Worm (Caenorhabditis elegans) whole organism, L1 larva: ENCODE data around the gene C09H5.7.
A peak's percentile ranks its signal among the peaks of the same experiment; 100 is the strongest.

Source experiments
- C16A3.4 ChIP-seq: fragments of 150-350 bp; optimal IDR thresholded peaks from 2 replicates; lab custom pipeline; 2014; ENCODE audit warnings: missing biosample characterization, missing genetic modification characterization
- C34B4.2 ChIP-seq: sonication (generic microtip); optimal IDR thresholded peaks from 2 replicates; lab custom pipeline; 2017; ENCODE audit warnings: mild to moderate bottlenecking, missing genetic modification characterization, missing compliant biosample characterization
- aha-1 ChIP-seq: fragments of 150-350 bp; optimal IDR thresholded peaks from 2 replicates; lab custom pipeline; 2014; ENCODE audit warnings: missing biosample characterization, missing genetic modification characterization
- ama-1 ChIP-seq: fragments of 150-350 bp; optimal IDR thresholded peaks from 2 replicates; lab custom pipeline; 2014
- blmp-1 ChIP-seq: fragments of 150-350 bp; optimal IDR thresholded peaks from 2 replicates; lab custom pipeline; 2014; ENCODE audit warnings: missing biosample characterization, missing genetic modification characterization
- ceh-63 ChIP-seq: fragments of 200-800 bp; sonication (Bioruptor generic); optimal IDR thresholded peaks from 2 replicates; lab custom pipeline; 2018; ENCODE audit warnings: mild to moderate bottlenecking, missing genetic modification characterization, missing compliant biosample characterization
- dpl-1 ChIP-seq, 3 experiments: fragments of 150-350 bp in 2 of 3; sonication (generic microtip) in 1 of 3; optimal IDR thresholded peaks; 2 replicates each; lab custom pipeline; 2014 to 2017; ENCODE audit warnings: missing biosample characterization in 3 of 3, missing genetic modification characterization in 3 of 3, missing genetic modification reagents in 3 of 3
- dsc-1 ChIP-seq: sonication (generic microtip); optimal IDR thresholded peaks from 2 replicates; lab custom pipeline; 2016; ENCODE audit warnings: mild to moderate bottlenecking, missing genetic modification characterization, missing compliant biosample characterization
- efl-1 ChIP-seq, 4 experiments: fragments of 150-350 bp; optimal IDR thresholded peaks in 3 of 4; peaks in 1 of 4; 1 replicate in 1 of 4; 2 replicates in 3 of 4; lab custom pipeline; 2014; ENCODE audit warnings: missing biosample characterization in 2 of 4, missing genetic modification characterization in 2 of 4, missing genetic modification reagents in 2 of 4
- elt-3 ChIP-seq, 6 experiments: fragments of 150-350 bp in 1 of 6; sonication (generic microtip); optimal IDR thresholded peaks; 2 replicates each; lab custom pipeline; 2017 to 2018; ENCODE audit warnings: missing biosample characterization in 6 of 6, missing genetic modification characterization in 6 of 6, inconsistent platforms in 1 of 6
- fkh-10 ChIP-seq: sonication (generic microtip); optimal IDR thresholded peaks from 2 replicates; lab custom pipeline; 2017; ENCODE audit warnings: missing biosample characterization, missing genetic modification reagents, missing genetic modification characterization
- fkh-4 ChIP-seq: sonication (generic microtip); optimal IDR thresholded peaks from 2 replicates; lab custom pipeline; 2016; ENCODE audit warnings: missing compliant biosample characterization, missing genetic modification characterization, borderline replicate concordance
- fkh-8 ChIP-seq: sonication (generic microtip); optimal IDR thresholded peaks from 2 replicates; lab custom pipeline; 2016; ENCODE audit warnings: mild to moderate bottlenecking, missing genetic modification characterization, missing compliant biosample characterization
- grh-1 ChIP-seq: fragments of 200-800 bp; sonication (Bioruptor generic); IDR thresholded peaks from 2 replicates; pipeline ENCODE4 v1.3.6; 2022; ENCODE audit warnings: missing genetic modification reagents, missing genetic modification characterization, missing compliant biosample characterization
- hlh-17 ChIP-seq: fragments of 200-800 bp; sonication (Bioruptor generic); optimal IDR thresholded peaks from 2 replicates; lab custom pipeline; 2018; ENCODE audit warnings: missing genetic modification characterization, mild to moderate bottlenecking, missing compliant biosample characterization, moderate library complexity, borderline replicate concordance
- hlh-4 ChIP-seq: sonication (generic microtip); optimal IDR thresholded peaks from 2 replicates; lab custom pipeline; 2016; ENCODE audit warnings: mild to moderate bottlenecking, missing genetic modification characterization, missing compliant biosample characterization
- hpl-2 ChIP-seq: fragments of 150-350 bp; optimal IDR thresholded peaks from 2 replicates; lab custom pipeline; 2014; ENCODE audit warnings: missing biosample characterization, missing genetic modification reagents, missing genetic modification characterization
- irx-1 ChIP-seq: sonication (generic microtip); optimal IDR thresholded peaks from 2 replicates; lab custom pipeline; 2016; ENCODE audit warnings: missing genetic modification characterization, missing compliant biosample characterization
- isw-1 ChIP-seq: fragments of 200-800 bp; sonication (Bioruptor generic); IDR thresholded peaks from 2 replicates; pipeline ENCODE4 v1.3.6; 2022; ENCODE audit warnings: missing genetic modification characterization, missing compliant biosample characterization
- jun-1 ChIP-seq: fragments of 150-350 bp; optimal IDR thresholded peaks from 2 replicates; lab custom pipeline; 2014; ENCODE audit warnings: missing biosample characterization, missing genetic modification reagents, missing genetic modification characterization
- lin-15B ChIP-seq: fragments of 150-350 bp; sonication (generic microtip); optimal IDR thresholded peaks from 3 replicates; lab custom pipeline; 2014; ENCODE audit warnings: missing biosample characterization, missing genetic modification characterization
- lin-35 ChIP-seq, 2 experiments: fragments of 150-350 bp; optimal IDR thresholded peaks; 2 replicates each; lab custom pipeline; 2014; ENCODE audit warnings: missing biosample characterization in 2 of 2, missing genetic modification characterization in 2 of 2, missing genetic modification reagents in 2 of 2
- lin-39 ChIP-seq: fragments of 150-350 bp; optimal IDR thresholded peaks from 2 replicates; lab custom pipeline; 2014; ENCODE audit warnings: missing biosample characterization, missing genetic modification reagents, missing genetic modification characterization
- nhr-11 ChIP-seq: fragments of 150-350 bp; optimal IDR thresholded peaks from 2 replicates; lab custom pipeline; 2014; ENCODE audit warnings: missing biosample characterization, missing genetic modification characterization
- nhr-20 ChIP-seq: sonication (generic microtip); optimal IDR thresholded peaks from 2 replicates; lab custom pipeline; 2016; ENCODE audit warnings: mild to moderate bottlenecking, missing genetic modification characterization, missing compliant biosample characterization
- nhr-47 ChIP-seq: sonication (generic microtip); optimal IDR thresholded peaks from 2 replicates; lab custom pipeline; 2016; ENCODE audit warnings: mild to moderate bottlenecking, missing genetic modification characterization, moderate library complexity, missing compliant biosample characterization
- nhr-76 ChIP-seq: sonication (generic microtip); optimal IDR thresholded peaks from 2 replicates; lab custom pipeline; 2017; ENCODE audit warnings: missing biosample characterization, missing genetic modification characterization
- nhr-90 ChIP-seq: sonication (generic microtip); optimal IDR thresholded peaks from 2 replicates; lab custom pipeline; 2016; ENCODE audit warnings: mild to moderate bottlenecking, missing genetic modification characterization, missing compliant biosample characterization; ENCODE audit not compliant: poor library complexity
- rnt-1 ChIP-seq: sonication (generic microtip); optimal IDR thresholded peaks from 2 replicates; lab custom pipeline; 2016; ENCODE audit warnings: mild to moderate bottlenecking, missing genetic modification characterization, moderate library complexity, missing compliant biosample characterization
- skn-1 ChIP-seq: fragments of 150-350 bp; optimal IDR thresholded peaks from 2 replicates; lab custom pipeline; 2014; ENCODE audit warnings: missing biosample characterization, missing genetic modification characterization
- sox-4 ChIP-seq: sonication (generic microtip); optimal IDR thresholded peaks from 2 replicates; lab custom pipeline; 2016; ENCODE audit warnings: missing genetic modification characterization, missing compliant biosample characterization
- sup-37 ChIP-seq: fragments of 200-800 bp; sonication (Bioruptor generic); optimal IDR thresholded peaks from 2 replicates; lab custom pipeline; 2018; ENCODE audit warnings: mild to moderate bottlenecking, missing genetic modification characterization, missing compliant biosample characterization
- tbx-2 ChIP-seq: sonication (generic microtip); optimal IDR thresholded peaks from 2 replicates; lab custom pipeline; 2016; ENCODE audit warnings: missing genetic modification characterization, missing compliant biosample characterization
- tlp-1 ChIP-seq: fragments of 150-350 bp; optimal IDR thresholded peaks from 2 replicates; lab custom pipeline; 2014; ENCODE audit warnings: missing biosample characterization, missing genetic modification characterization
- unc-30 ChIP-seq: sonication (generic microtip); optimal IDR thresholded peaks from 2 replicates; lab custom pipeline; 2017; ENCODE audit warnings: missing biosample characterization, missing genetic modification characterization
- unc-98 ChIP-seq: fragments of 200-800 bp; sonication (Bioruptor generic); IDR thresholded peaks from 2 replicates; pipeline ENCODE4 v1.3.6; 2022; ENCODE audit warnings: missing genetic modification characterization, missing compliant biosample characterization
- xbp-1 ChIP-seq: sonication (generic microtip); optimal IDR thresholded peaks from 2 replicates; lab custom pipeline; 2016; ENCODE audit warnings: missing genetic modification characterization, missing compliant biosample characterization

Gene C09H5.7

ce11 chrV:8108670-8109069 lies 23.6 kb upstream of the C09H5.7 start, which contains the start of gene myo-5:
Gene myo-5, plus strand, starts transcription at chrV:8108970.
- TF ChIP-seq efl-1 (optimal IDR thresholded peaks at IDR 0.05; lab: Kevin White, UChicago), result no peak
- peak in 1 of 2 experiments; percentile 15 for TF ChIP-seq efl-1 (GFP tag; optimal IDR thresholded peaks at IDR 0.05 in 1 of 2; lab: Kevin White, UChicago)
- no peak for TF ChIP-seq lin-39 (tag; lab: Kevin White, UChicago)

DNA sequence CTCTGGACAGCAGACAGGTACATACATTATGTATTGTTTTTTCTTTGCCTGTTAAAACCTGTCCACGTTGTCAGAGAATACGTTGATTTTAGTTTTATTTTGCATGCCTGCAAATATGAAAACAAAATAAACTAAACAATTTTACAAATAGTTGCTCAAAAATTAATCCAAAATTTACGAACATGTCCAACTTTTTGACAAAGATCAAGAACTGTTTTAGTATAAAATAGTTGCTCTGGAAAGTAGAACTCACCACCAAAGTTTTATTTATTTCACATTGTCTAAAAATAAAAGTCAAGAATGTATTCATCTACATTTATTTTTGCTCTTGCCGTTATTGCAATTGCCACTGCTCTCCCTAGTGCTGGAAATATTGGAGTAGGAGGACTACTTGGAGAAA lies 19.4 kb upstream of the C09H5.7 start, which contains the start of gene srlf-16:
Gene srlf-16 (plus strand): TSS at position 301 of the 400 bp plus-strand sequence.
- no peak for TF ChIP-seq C34B4.2 (tag; lab: Kevin White, UChicago)
- TF ChIP-seq tlp-1 (tag; lab: Kevin White, UChicago), result no peak
- TF ChIP-seq sup-37, result no peak
- TF ChIP-seq isw-1 (GFP tag; lab: Robert Waterston, UW), result no peak
- TF ChIP-seq nhr-11 (tag; lab: Kevin White, UChicago), result no peak
- TF ChIP-seq dsc-1 (tag; lab: Kevin White, UChicago), result no peak
- no peak for TF ChIP-seq unc-98
- TF ChIP-seq skn-1 (tag; lab: Kevin White, UChicago), result no peak
- no peak for TF ChIP-seq tbx-2 (tag; lab: Kevin White, UChicago)
- TF ChIP-seq jun-1 (tag; lab: Kevin White, UChicago), result no peak
- TF ChIP-seq nhr-76 (tag; lab: Kevin White, UChicago), result no peak
- TF ChIP-seq blmp-1 (tag; lab: Kevin White, UChicago), result no peak
- TF ChIP-seq hpl-2 (GFP tag; lab: Kevin White, UChicago), result no peak

DNA sequence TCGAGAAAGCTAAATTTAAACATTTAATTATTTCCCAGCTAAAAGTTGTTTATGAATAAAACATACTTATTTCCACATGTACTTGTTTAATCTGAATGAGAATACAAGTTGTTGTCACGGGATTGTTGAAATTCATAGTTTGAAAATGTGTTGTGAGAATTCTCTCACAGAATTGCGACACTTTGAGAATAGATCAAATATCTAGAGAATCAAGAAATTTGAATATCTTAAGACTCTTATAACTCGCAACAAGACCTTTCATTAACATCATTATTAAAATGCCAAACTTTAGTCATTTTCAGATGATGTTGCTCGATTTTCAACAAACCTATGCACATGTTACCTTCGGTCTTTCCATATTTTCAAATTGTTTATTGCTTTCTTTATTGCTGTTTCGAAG lies 17.9 kb upstream of the C09H5.7 start, which contains the start of gene str-90:
Gene str-90 (plus strand): TSS at position 301 of the 400 bp plus-strand sequence.
- no peak for TF ChIP-seq lin-15B (tag; lab: Kevin White, UChicago)
- TF ChIP-seq, all 84 proteins: peak for 0

DNA sequence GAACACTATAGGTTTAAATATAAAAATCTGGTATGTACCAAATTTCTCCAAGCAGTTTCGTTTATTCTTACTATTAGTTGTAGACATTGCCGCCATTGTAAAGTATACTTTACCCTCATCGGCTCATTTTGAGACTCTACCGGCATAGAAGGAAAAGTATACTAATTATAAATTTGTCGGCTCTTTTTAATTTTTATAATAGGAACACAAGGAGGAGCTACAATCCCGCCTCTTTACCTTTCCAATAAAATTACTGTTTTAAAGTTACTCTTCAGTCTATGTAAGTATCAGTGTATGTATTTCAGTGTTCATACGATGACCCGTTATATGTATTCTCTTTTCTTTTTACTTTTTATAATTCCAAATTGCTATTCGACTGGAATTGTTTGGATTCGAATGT lies 14.3 kb upstream of the C09H5.7 start, which contains the start of gene sdz-23:
Gene sdz-23 (plus strand): TSS at position 301 of the 400 bp plus-strand sequence.
- TF ChIP-seq fkh-4 (tag; lab: Kevin White, UChicago), result no peak

DNA sequence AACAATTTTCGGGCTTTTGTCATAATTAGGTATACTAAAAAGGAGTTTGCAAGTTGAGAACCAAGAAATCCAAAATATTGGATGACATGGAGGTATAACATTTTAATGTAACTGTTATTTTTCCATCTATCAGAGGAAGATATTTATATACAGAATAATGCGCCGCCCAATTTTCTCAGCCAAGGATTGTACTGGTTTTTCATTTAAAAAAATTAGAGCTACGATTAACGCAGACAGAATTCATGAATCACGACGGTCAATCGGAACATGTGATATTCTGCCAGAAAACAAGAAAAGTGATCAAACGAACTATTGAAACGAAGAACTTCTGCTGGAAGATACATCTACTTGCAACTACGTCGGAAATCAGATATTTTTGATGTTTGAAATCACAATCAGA lies 13.2 kb upstream of the C09H5.7 start, which contains the start of gene str-145:
Gene str-145 (minus strand): TSS at position 101 of the 400 bp plus-strand sequence.
- TF ChIP-seq hlh-4 (tag; lab: Kevin White, UChicago), result no peak
- TF ChIP-seq xbp-1 (tag; lab: Kevin White, UChicago), result no peak
- TF ChIP-seq sox-4 (tag; lab: Kevin White, UChicago), result no peak
- no peak for TF ChIP-seq elt-3 (tag; optimal IDR thresholded peaks at IDR 0.05; lab: Kevin White, UChicago)
- no peak for TF ChIP-seq aha-1 (tag; lab: Kevin White, UChicago)
- TF ChIP-seq ama-1 (lab: Kevin White, UChicago), result no peak
- TF ChIP-seq nhr-90 (tag; lab: Kevin White, UChicago), result no peak
- no peak for TF ChIP-seq lin-35 (GFP tag; optimal IDR thresholded peaks at IDR 0.05; lab: Kevin White, UChicago)
- no peak for TF ChIP-seq grh-1 (GFP tag; lab: Robert Waterston, UW)
- TF ChIP-seq fkh-10, result no peak
- no peak for TF ChIP-seq irx-1
- no peak for TF ChIP-seq unc-98
- TF ChIP-seq nhr-20 (tag; lab: Kevin White, UChicago), result no peak
- TF ChIP-seq rnt-1 (tag; lab: Kevin White, UChicago), result no peak
- no peak for TF ChIP-seq nhr-47 (tag; lab: Kevin White, UChicago)
- TF ChIP-seq ceh-63 (GFP tag; lab: Kevin White, UChicago), result no peak

DNA sequence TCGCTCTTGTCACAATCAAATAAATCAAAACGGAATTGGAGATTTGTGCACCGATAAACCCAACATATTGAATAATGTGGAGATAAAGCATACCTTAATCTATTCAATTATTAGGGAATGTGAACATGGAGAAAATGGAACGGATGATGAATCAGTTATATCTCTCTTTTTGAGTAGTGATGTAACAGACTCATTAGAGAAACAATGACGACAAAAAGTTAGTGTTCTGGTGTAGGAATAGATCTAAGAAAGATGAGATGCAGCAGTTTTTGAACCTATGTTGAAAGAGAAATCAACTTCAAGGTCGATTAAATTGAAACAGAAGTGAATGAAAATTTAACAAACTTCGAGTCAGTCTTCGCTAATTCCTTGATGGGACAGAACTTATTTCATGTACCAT lies 10.3 kb upstream of the C09H5.7 start, which contains the start of gene str-146:
Gene str-146 (minus strand): TSS at position 101 of the 400 bp plus-strand sequence.
- TF ChIP-seq dpl-1 (GFP tag; optimal IDR thresholded peaks at IDR 0.05; lab: Kevin White, UChicago) (no peak), hlh-17 (GFP tag; lab: Kevin White, UChicago) (no peak), aha-1 (tag; lab: Kevin White, UChicago) (no peak), ceh-63 (GFP tag; lab: Kevin White, UChicago) (no peak), fkh-8 (tag; lab: Kevin White, UChicago) (no peak), unc-30 (tag; lab: Kevin White, UChicago) (no peak), fkh-4 (tag; lab: Kevin White, UChicago) (no peak), sox-4 (tag; lab: Kevin White, UChicago) (no peak), C16A3.4 (tag; lab: Kevin White, UChicago) (no peak), xbp-1 (tag; lab: Kevin White, UChicago) (no peak)
